Worm (Caenorhabditis elegans) whole organism, young adult: ENCODE measurements around the gene dmsr-1.

Experiments used
- ceh-40 ChIP-seq: fragments of 200-800 bp; sonication (Bioruptor generic); IDR thresholded peaks from 2 replicates; pipeline ENCODE4 v1.3.6; 2022; ENCODE audit warnings: missing genetic modification characterization, missing compliant biosample characterization
- tlf-1 ChIP-seq: fragments of 200-800 bp; sonication (Bioruptor generic); optimal IDR thresholded peaks from 2 replicates; lab custom pipeline; 2018; ENCODE audit warnings: mild to moderate bottlenecking, missing genetic modification characterization, missing compliant biosample characterization

ce11 chrV:11407251-11407650 is 31.3 kb upstream of the dmsr-1 start, which contains the start of gene K03B8.6:
- TF ChIP-seq ceh-40 (GFP tag; lab: Robert Waterston, UW) (no peak), tlf-1 (GFP tag; lab: Kevin White, UChicago) (no peak)
